Fruit fly (Drosophila melanogaster): ENCODE measurements around the gene Ccp84Ae.

- TF ChIP-seq usp (GFP tag; optimal IDR thresholded peaks at IDR 0.05) = no peak
- TF ChIP-seq Myc (optimal IDR thresholded peaks at IDR 0.05) = no peak
- no peak for TF ChIP-seq Sp1 (GFP tag; optimal IDR thresholded peaks at IDR 0.05)
- TF ChIP-seq psq (GFP tag; optimal IDR thresholded peaks at IDR 0.05) = no peak
- TF ChIP-seq Dfd (GFP tag; optimal IDR thresholded peaks at IDR 0.05) = no peak
- TF ChIP-seq fru (GFP tag; optimal IDR thresholded peaks at IDR 0.05) = no peak
- TF ChIP-seq pan (optimal IDR thresholded peaks at IDR 0.05) = no peak
- TF ChIP-seq HLH106 (tag; optimal IDR thresholded peaks at IDR 0.05) = no peak
- TF ChIP-seq Hr78 (GFP tag; optimal IDR thresholded peaks at IDR 0.05) = no peak
Observed at dm6 chr3R:6683135-6683534, 8.4 kb downstream of the Ccp84Ae start.
